Fruit fly (Drosophila melanogaster) whole organism, embryonic: ENCODE results near the gene Xport-B.
A peak's percentile ranks its signal among the peaks of the same experiment; 100 is the strongest.

Experiments used
- ATbp ChIP-seq: fragments of 200-800 bp; sonication (Bioruptor generic); optimal IDR thresholded peaks from 2 replicates; lab custom pipeline; 2017; ENCODE audit warnings: missing biosample characterization, mild to moderate bottlenecking, missing genetic modification characterization, missing genetic modification reagents
- Antp ChIP-seq: fragments of 200-800 bp; sonication (Bioruptor generic); optimal IDR thresholded peaks from 3 replicates; lab custom pipeline; 2016; ENCODE audit warnings: missing biosample characterization, missing genetic modification characterization
- CG10431 ChIP-seq: fragments of 200-800 bp; sonication (Bioruptor generic); optimal IDR thresholded peaks from 3 replicates; lab custom pipeline; 2018; ENCODE audit warnings: missing biosample characterization, mild to moderate bottlenecking, missing genetic modification characterization
- CG11696 ChIP-seq: fragments of 200-800 bp; sonication (Bioruptor generic); IDR thresholded peaks from 2 replicates; pipeline ENCODE4 v1.3.6; 2022; ENCODE audit warnings: missing biosample characterization, missing genetic modification characterization
- CG12219 ChIP-seq: fragments of 200-800 bp; sonication (Bioruptor generic); optimal IDR thresholded peaks from 3 replicates; lab custom pipeline; 2018; ENCODE audit warnings: missing biosample characterization, mild to moderate bottlenecking, missing genetic modification characterization
- CG13123 ChIP-seq: fragments of 200-800 bp; sonication (Bioruptor generic); optimal IDR thresholded peaks from 2 replicates; lab custom pipeline; 2016; ENCODE audit warnings: missing biosample characterization, missing genetic modification characterization
- CG14710 ChIP-seq: fragments of 200-800 bp; sonication (Bioruptor generic); optimal IDR thresholded peaks from 3 replicates; lab custom pipeline; 2019; ENCODE audit warnings: missing biosample characterization, mild to moderate bottlenecking, missing genetic modification characterization, moderate library complexity
- CG1832 ChIP-seq: fragments of 200-800 bp; sonication (Bioruptor generic); optimal IDR thresholded peaks from 2 replicates; lab custom pipeline; 2017; ENCODE audit warnings: missing biosample characterization, mild to moderate bottlenecking, missing genetic modification characterization, inconsistent platforms
- CG2116 ChIP-seq: fragments of 200-800 bp; sonication (Bioruptor generic); optimal IDR thresholded peaks from 3 replicates; lab custom pipeline; 2018; ENCODE audit warnings: missing biosample characterization, mild to moderate bottlenecking, missing genetic modification characterization
- CG2199 ChIP-seq: fragments of 200-800 bp; sonication (Bioruptor generic); IDR thresholded peaks from 3 replicates; pipeline ENCODE4 v1.3.6; 2022; ENCODE audit warnings: missing biosample characterization, missing genetic modification characterization
- CG2875 ChIP-seq: fragments of 200-800 bp; sonication (Bioruptor generic); optimal IDR thresholded peaks from 2 replicates; lab custom pipeline; 2017; ENCODE audit warnings: missing biosample characterization, mild to moderate bottlenecking, missing genetic modification characterization, missing genetic modification reagents
- CG31365 ChIP-seq: fragments of 200-800 bp; sonication (Bioruptor generic); optimal IDR thresholded peaks from 2 replicates; lab custom pipeline; 2018; ENCODE audit warnings: missing biosample characterization, mild to moderate bottlenecking, missing genetic modification characterization
- CG31441 ChIP-seq: fragments of 200-800 bp; sonication (Bioruptor generic); IDR thresholded peaks from 2 replicates; pipeline ENCODE4 v1.3.6; 2022; ENCODE audit warnings: missing biosample characterization, missing genetic modification characterization
- CG3838 ChIP-seq: fragments of 200-800 bp; sonication (Bioruptor generic); optimal IDR thresholded peaks from 3 replicates; lab custom pipeline; 2016; ENCODE audit warnings: missing biosample characterization, missing genetic modification characterization
- CG4617 ChIP-seq: fragments of 200-800 bp; sonication (Bioruptor generic); optimal IDR thresholded peaks from 3 replicates; lab custom pipeline; 2016; ENCODE audit warnings: missing biosample characterization, missing genetic modification characterization, borderline replicate concordance
- CG4820 ChIP-seq: fragments of 200-800 bp; sonication (Bioruptor generic); optimal IDR thresholded peaks from 3 replicates; lab custom pipeline; 2016; ENCODE audit warnings: missing biosample characterization, missing genetic modification characterization
- CG7963 ChIP-seq: fragments of 200-800 bp; sonication (Bioruptor generic); IDR thresholded peaks from 3 replicates; pipeline ENCODE4 v1.3.6; 2022; ENCODE audit warnings: missing biosample characterization, missing genetic modification characterization; ENCODE audit not compliant: partially characterized antibody
- CG9609 ChIP-seq: fragments of 200-800 bp; sonication (Bioruptor generic); optimal IDR thresholded peaks from 3 replicates; lab custom pipeline; 2016; ENCODE audit warnings: missing biosample characterization, missing genetic modification characterization
- D19A ChIP-seq: fragments of 200-800 bp; optimal IDR thresholded peaks from 3 replicates; lab custom pipeline; 2019; ENCODE audit warnings: missing biosample characterization, mild to moderate bottlenecking, missing genetic modification characterization, moderate library complexity
- Dbx ChIP-seq: fragments of 200-800 bp; sonication (Bioruptor generic); IDR thresholded peaks from 3 replicates; pipeline ENCODE4 v1.3.6; 2022; ENCODE audit warnings: missing biosample characterization, missing genetic modification characterization
- Fer3 ChIP-seq: fragments of 200-800 bp; sonication (Bioruptor generic); optimal IDR thresholded peaks from 2 replicates; lab custom pipeline; 2018; ENCODE audit warnings: missing biosample characterization, mild to moderate bottlenecking, missing genetic modification characterization, moderate library complexity
- Hmx ChIP-seq: fragments of 200-800 bp; sonication (Bioruptor generic); optimal IDR thresholded peaks from 2 replicates; lab custom pipeline; 2016; ENCODE audit warnings: missing biosample characterization, missing genetic modification characterization
- Lhr ChIP-seq: fragments of 200-800 bp; sonication (Bioruptor generic); optimal IDR thresholded peaks from 3 replicates; lab custom pipeline; 2017; ENCODE audit warnings: mild to moderate bottlenecking, missing biosample characterization, missing genetic modification reagents, missing genetic modification characterization
- MBD-R2 ChIP-seq: fragments of 200-800 bp; sonication (Bioruptor generic); IDR thresholded peaks from 2 replicates; pipeline ENCODE4 v1.3.6; 2022; ENCODE audit warnings: missing biosample characterization, missing genetic modification characterization
- Med ChIP-seq: fragments of 200-800 bp; sonication (Bioruptor generic); peaks from one replicate; lab custom pipeline; 2016; ENCODE audit warnings: missing biosample characterization, missing genetic modification characterization, mild to moderate bottlenecking, inconsistent platforms, moderate library complexity
- NC2α ChIP-seq: fragments of 200-800 bp; sonication (Bioruptor generic); optimal IDR thresholded peaks from 2 replicates; lab custom pipeline; 2016; ENCODE audit warnings: missing biosample characterization, missing genetic modification characterization
- Nf-YB ChIP-seq: fragments of 200-800 bp; sonication (Bioruptor generic); optimal IDR thresholded peaks from 3 replicates; lab custom pipeline; 2019; ENCODE audit warnings: missing biosample characterization, mild to moderate bottlenecking, missing genetic modification characterization, moderate library complexity
- Nf-YC ChIP-seq: fragments of 200-800 bp; optimal IDR thresholded peaks from 3 replicates; lab custom pipeline; 2019; ENCODE audit warnings: missing biosample characterization, mild to moderate bottlenecking, missing genetic modification characterization, moderate library complexity
- PHDP ChIP-seq: fragments of 200-800 bp; sonication (Bioruptor generic); optimal IDR thresholded peaks from 3 replicates; lab custom pipeline; 2018; ENCODE audit warnings: missing biosample characterization, mild to moderate bottlenecking, missing genetic modification characterization, moderate library complexity
- Vsx1 ChIP-seq: fragments of 200-800 bp; sonication (Bioruptor generic); optimal IDR thresholded peaks from 2 replicates; lab custom pipeline; 2017; ENCODE audit warnings: missing biosample characterization, mild to moderate bottlenecking, missing genetic modification characterization, missing genetic modification reagents
- YL-1 ChIP-seq: fragments of 200-800 bp; sonication (Bioruptor generic); optimal IDR thresholded peaks from 3 replicates; lab custom pipeline; 2017; ENCODE audit warnings: missing biosample characterization, mild to moderate bottlenecking, missing genetic modification characterization
- aop ChIP-seq: fragments of 200-800 bp; sonication (Bioruptor generic); IDR thresholded peaks from 2 replicates; pipeline ENCODE4 v1.3.6; 2022; ENCODE audit warnings: missing biosample characterization, missing genetic modification characterization
- chm ChIP-seq: fragments of 200-800 bp; sonication (Bioruptor generic); IDR thresholded peaks from 2 replicates; pipeline ENCODE4 v1.3.6; 2022; ENCODE audit warnings: missing biosample characterization, missing genetic modification characterization
- ci ChIP-seq: fragments of 200-800 bp; sonication (Bioruptor generic); IDR thresholded peaks from 3 replicates; pipeline ENCODE4 v1.3.6; 2022; ENCODE audit warnings: missing biosample characterization, missing genetic modification characterization
- dati ChIP-seq: fragments of 200-800 bp; sonication (Bioruptor generic); IDR thresholded peaks from 2 replicates; pipeline ENCODE4 v1.3.6; 2022; ENCODE audit warnings: missing biosample characterization, missing genetic modification characterization
- ems ChIP-seq: fragments of 200-800 bp; sonication (Bioruptor generic); optimal IDR thresholded peaks from 3 replicates; lab custom pipeline; 2016; ENCODE audit warnings: missing biosample characterization, missing genetic modification characterization
- exex ChIP-seq: fragments of 200-800 bp; sonication (Bioruptor generic); optimal IDR thresholded peaks from 4 replicates; lab custom pipeline; 2018; ENCODE audit warnings: missing biosample characterization, mild to moderate bottlenecking, missing genetic modification characterization, moderate library complexity
- fd64A ChIP-seq: fragments of 200-800 bp; sonication (Bioruptor generic); optimal IDR thresholded peaks from 3 replicates; lab custom pipeline; 2018; ENCODE audit warnings: missing biosample characterization, mild to moderate bottlenecking, missing genetic modification characterization
- grn ChIP-seq: fragments of 200-800 bp; sonication (Bioruptor generic); optimal IDR thresholded peaks from 3 replicates; lab custom pipeline; 2017; ENCODE audit warnings: missing biosample characterization, missing genetic modification characterization
- gsb ChIP-seq: fragments of 200-800 bp; sonication (Bioruptor generic); IDR thresholded peaks from 2 replicates; pipeline ENCODE4 v1.3.6; 2022; ENCODE audit warnings: missing biosample characterization, missing genetic modification characterization
- ham ChIP-seq: fragments of 200-800 bp; sonication (Bioruptor generic); IDR thresholded peaks from 2 replicates; pipeline ENCODE4 v1.3.6; 2022; ENCODE audit warnings: missing biosample characterization, missing genetic modification characterization
- insv ChIP-seq, 2 experiments: fragments of 200-800 bp; sonication (Bioruptor generic); optimal IDR thresholded peaks; 3 replicates each; lab custom pipeline; 2016 to 2018; ENCODE audit warnings: missing biosample characterization in 2 of 2, missing genetic modification characterization in 2 of 2
- ken ChIP-seq: fragments of 200-800 bp; sonication (Bioruptor generic); IDR thresholded peaks from 3 replicates; pipeline ENCODE4 v1.3.6; 2022; ENCODE audit warnings: missing biosample characterization, missing genetic modification characterization
- mld ChIP-seq: fragments of 200-800 bp; sonication (Bioruptor generic); IDR thresholded peaks from 3 replicates; pipeline ENCODE4 v1.3.6; 2022; ENCODE audit warnings: missing biosample characterization, missing genetic modification characterization; ENCODE audit not compliant: partially characterized antibody
- org-1 ChIP-seq: fragments of 200-800 bp; sonication (Bioruptor generic); optimal IDR thresholded peaks from 2 replicates; lab custom pipeline; 2017; ENCODE audit warnings: missing biosample characterization, missing genetic modification characterization
- prd ChIP-seq, 3 experiments: fragments of >200 bp in 2 of 3; fragments of 200-800 bp in 1 of 3; sonication (Bioruptor generic) in 1 of 3; optimal IDR thresholded peaks in 2 of 3; IDR thresholded peaks in 1 of 3; 2 replicates in 2 of 3; 3 replicates in 1 of 3; pipeline versions ENCODE4 v1.3.6 to Lab custom; 2017 to 2022; ENCODE audit warnings: missing biosample characterization in 1 of 3, missing genetic modification characterization in 1 of 3
- tll ChIP-seq, 2 experiments: fragments of 200-800 bp in 1 of 2; fragments of >200 bp in 1 of 2; sonication (Bioruptor generic) in 1 of 2; optimal IDR thresholded peaks; 2 replicates each; lab custom pipeline; 2017 to 2019; ENCODE audit warnings: missing biosample characterization in 2 of 2, missing genetic modification characterization in 2 of 2, mild to moderate bottlenecking in 1 of 2, moderate library complexity in 1 of 2
- z ChIP-seq: fragments of 200-800 bp; sonication (Bioruptor generic); IDR thresholded peaks from 3 replicates; pipeline ENCODE4 v1.3.6; 2022; ENCODE audit warnings: missing biosample characterization, missing genetic modification characterization

Gene Xport-B

dm6 chr3R:19934840-19935776, 19.9 kb upstream of the Xport-B start, which contains the start of gene mira (continued):
- TF ChIP-seq prd (optimal IDR thresholded peaks at IDR 0.05; lab: Kevin White, UChicago) = no peak
- peak; percentile 22; the same call in 1 of the 3 replicates for TF ChIP-seq prd (GFP tag; IDR thresholded peaks at IDR 0.05; lab: Robert Waterston, UW)
- TF ChIP-seq Nf-YB (GFP tag; lab: Kevin White, UChicago) = no peak
- no peak for TF ChIP-seq ATbp (GFP tag; lab: Kevin White, UChicago)
- TF ChIP-seq ken = no peak
- TF ChIP-seq mld (GFP tag; lab: Robert Waterston, UW) = no peak
- no peak for TF ChIP-seq Nf-YC (tag; lab: Kevin White, UChicago)
- TF ChIP-seq Hmx = no peak
- TF ChIP-seq Lhr (GFP tag; lab: Kevin White, UChicago) = no peak
- no peak for TF ChIP-seq CG11696
- TF ChIP-seq grn = no peak
- no peak for TF ChIP-seq chm (GFP tag; lab: Robert Waterston, UW)
- no peak for TF ChIP-seq CG31365 (tag; lab: Kevin White, UChicago)
- no peak for TF ChIP-seq CG3838 (GFP tag; lab: Kevin White, UChicago)
- TF ChIP-seq YL-1 (GFP tag; lab: Kevin White, UChicago) = no peak
- TF ChIP-seq exex (tag; lab: Kevin White, UChicago) = no peak
- TF ChIP-seq CG10431 = no peak
- TF ChIP-seq CG13123 (GFP tag; lab: Kevin White, UChicago) = no peak
- no peak for TF ChIP-seq dati (GFP tag; lab: Robert Waterston, UW)
- no peak for TF ChIP-seq Vsx1 (GFP tag; lab: Kevin White, UChicago)
- no peak for TF ChIP-seq NC2α (GFP tag; lab: Kevin White, UChicago)
- TF ChIP-seq Antp (GFP tag; lab: Kevin White, UChicago) = no peak
- TF ChIP-seq CG14710 (tag; lab: Kevin White, UChicago) = peak; percentile 38
- TF ChIP-seq CG7963 (GFP tag; lab: Robert Waterston, UW) = no peak
- peak; percentile 84 for TF ChIP-seq CG1832 (GFP tag; lab: Kevin White, UChicago)
- no peak for TF ChIP-seq CG2875 (GFP tag; lab: Kevin White, UChicago)
- TF ChIP-seq ems (GFP tag; lab: Kevin White, UChicago) = no peak
- TF ChIP-seq CG4820 (GFP tag; lab: Kevin White, UChicago) = no peak
- no peak for TF ChIP-seq fd64A
- peak; percentile 23 for TF ChIP-seq Med
- 0 out of 2 replicates have a peak, but pooled peaks have one; percentile 28 for TF ChIP-seq CG31441 (GFP tag; lab: Robert Waterston, UW)
- TF ChIP-seq Dbx (GFP tag; lab: Robert Waterston, UW) = no peak
- TF ChIP-seq CG9609 (GFP tag; lab: Kevin White, UChicago) = no peak
- no peak for TF ChIP-seq MBD-R2 (GFP tag; lab: Robert Waterston, UW)
- no peak; the same call in 2 of the 3 replicates for TF ChIP-seq ci (GFP tag; lab: Robert Waterston, UW)
- TF ChIP-seq PHDP (tag; lab: Kevin White, UChicago) = no peak
- TF ChIP-seq CG2116 (GFP tag; lab: Kevin White, UChicago) = no peak
- TF ChIP-seq tll (GFP tag; optimal IDR thresholded peaks at IDR 0.05; lab: Kevin White, UChicago) = no peak
- no peak for TF ChIP-seq Fer3
- TF ChIP-seq D19A (tag; lab: Kevin White, UChicago) = peak; percentile 99
- TF ChIP-seq CG4617 (GFP tag; lab: Kevin White, UChicago) = no peak
- TF ChIP-seq gsb (GFP tag; lab: Robert Waterston, UW) = no peak
- TF ChIP-seq insv (GFP tag; optimal IDR thresholded peaks at IDR 0.05; lab: Kevin White, UChicago) = no peak
- TF ChIP-seq z (GFP tag; lab: Robert Waterston, UW) = no peak
- 0 out of 3 replicates have a peak, but pooled peaks have one; percentile 8 for TF ChIP-seq CG2199 (GFP tag; lab: Robert Waterston, UW)
- no peak for TF ChIP-seq CG12219 (GFP tag; lab: Kevin White, UChicago)
- TF ChIP-seq ham (GFP tag; lab: Robert Waterston, UW) = no peak
- TF ChIP-seq aop (GFP tag; lab: Robert Waterston, UW) = no peak
- TF ChIP-seq org-1 = no peak
